Fruit fly (Drosophila melanogaster) Kc167 (cell line): ENCODE measurements around the gene EMC6.

ENCODE experiments used
- Sin3A ChIP-seq: fragments of >200 bp; optimal IDR thresholded peaks from 2 replicates; lab custom pipeline; 2018; ENCODE audit warnings: missing external identifiers
- h ChIP-seq: fragments of >200 bp; optimal IDR thresholded peaks from 3 replicates; lab custom pipeline; 2018; ENCODE audit warnings: missing external identifiers
- insv ChIP-seq: fragments of >200 bp; optimal IDR thresholded peaks from 3 replicates; lab custom pipeline; 2018; ENCODE audit warnings: missing external identifiers
- psq ChIP-seq: fragments of >200 bp; optimal IDR thresholded peaks from 2 replicates; lab custom pipeline; 2017; ENCODE audit warnings: missing external identifiers
- ttk ChIP-seq: sonication (Bioruptor generic); optimal IDR thresholded peaks from 2 replicates; lab custom pipeline; 2017; ENCODE audit warnings: missing external identifiers

DNA sequence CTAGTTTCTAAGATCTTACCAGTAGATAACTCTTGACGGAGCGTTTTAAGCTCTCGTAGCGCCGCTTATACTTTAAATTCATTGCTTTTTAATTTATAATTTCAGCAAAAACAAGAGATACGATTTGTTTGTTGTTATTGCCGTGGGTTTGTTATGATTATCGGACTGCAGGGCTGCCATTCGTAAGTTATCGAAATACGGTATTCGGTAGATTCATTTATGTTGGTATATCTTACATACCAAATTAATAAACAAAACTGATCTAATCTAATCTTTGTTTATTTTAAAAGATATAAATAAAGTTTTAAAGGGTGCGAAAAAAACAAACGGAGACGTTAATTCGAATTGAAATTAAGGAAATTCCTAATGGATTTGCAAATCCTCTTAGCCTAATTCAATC lies 31.2 kb upstream of the EMC6 start, which contains the start of the genes CG31111 and stac:
- TF ChIP-seq psq (no peak), Sin3A (lab: Kevin White, UChicago) (no peak), ttk (lab: Kevin White, UChicago) (no peak), insv (lab: Kevin White, UChicago) (no peak), h (lab: Kevin White, UChicago) (no peak)
